Fruit fly (Drosophila melanogaster) whole organism, embryonic: ENCODE results near the gene sky.
A peak's percentile ranks its signal among the peaks of the same experiment; 100 is the strongest.

ENCODE experiments used
- Atf-2 ChIP-seq: fragments of 200-800 bp; sonication (Bioruptor generic); optimal IDR thresholded peaks from 2 replicates; lab custom pipeline; 2016; ENCODE audit warnings: missing biosample characterization, missing genetic modification characterization
- CG10321 ChIP-seq: fragments of 200-800 bp; sonication (Bioruptor generic); IDR thresholded peaks from 2 replicates; pipeline ENCODE4 v1.3.6; 2022; ENCODE audit warnings: missing biosample characterization, missing genetic modification characterization
- CG10565 ChIP-seq: fragments of 200-800 bp; sonication (Bioruptor generic); optimal IDR thresholded peaks from 3 replicates; lab custom pipeline; 2016; ENCODE audit warnings: missing biosample characterization, mild to moderate bottlenecking, missing genetic modification characterization
- CG10979 ChIP-seq: fragments of 200-800 bp; sonication (Bioruptor generic); optimal IDR thresholded peaks from 2 replicates; lab custom pipeline; 2018; ENCODE audit warnings: missing biosample characterization, mild to moderate bottlenecking, missing genetic modification characterization, moderate library complexity
- CG11085 ChIP-seq: fragments of 200-800 bp; sonication (Bioruptor generic); IDR thresholded peaks from 2 replicates; pipeline ENCODE4 v1.3.6; 2022; ENCODE audit warnings: missing biosample characterization, missing genetic modification characterization
- CG13424 ChIP-seq: fragments of 200-800 bp; sonication (Bioruptor generic); optimal IDR thresholded peaks from 2 replicates; lab custom pipeline; 2019; ENCODE audit warnings: missing biosample characterization, mild to moderate bottlenecking, missing genetic modification characterization, moderate library complexity
- CG13894 ChIP-seq: fragments of 200-800 bp; sonication (Bioruptor generic); optimal IDR thresholded peaks from 3 replicates; lab custom pipeline; 2018; ENCODE audit warnings: missing biosample characterization, mild to moderate bottlenecking, missing genetic modification characterization, moderate library complexity
- CG15514 ChIP-seq: fragments of 200-800 bp; sonication (Bioruptor generic); optimal IDR thresholded peaks from 3 replicates; lab custom pipeline; 2017; ENCODE audit warnings: missing biosample characterization, missing genetic modification characterization, mild to moderate bottlenecking, moderate library complexity, missing genetic modification reagents
- CG16863 ChIP-seq: fragments of 200-800 bp; sonication (Bioruptor generic); optimal IDR thresholded peaks from 3 replicates; lab custom pipeline; 2016; ENCODE audit warnings: missing biosample characterization, missing genetic modification characterization
- CG17186 ChIP-seq: fragments of 200-800 bp; sonication (Bioruptor generic); optimal IDR thresholded peaks from 3 replicates; lab custom pipeline; 2017; ENCODE audit warnings: missing biosample characterization, missing genetic modification reagents, missing genetic modification characterization
- CG17568 ChIP-seq: fragments of 200-800 bp; sonication (Bioruptor generic); optimal IDR thresholded peaks from 2 replicates; lab custom pipeline; 2018; ENCODE audit warnings: missing biosample characterization, mild to moderate bottlenecking, missing genetic modification characterization, moderate library complexity
- CG2120 ChIP-seq: fragments of 200-800 bp; sonication (Bioruptor generic); optimal IDR thresholded peaks from 3 replicates; lab custom pipeline; 2016; ENCODE audit warnings: missing biosample characterization, missing genetic modification characterization
- CG32532 ChIP-seq: fragments of 200-800 bp; sonication (Bioruptor generic); IDR thresholded peaks from 2 replicates; pipeline ENCODE4 v1.3.6; 2022; ENCODE audit warnings: missing biosample characterization, missing genetic modification characterization
- CG32767 ChIP-seq: fragments of 200-800 bp; sonication (Bioruptor generic); IDR thresholded peaks from 2 replicates; pipeline ENCODE4 v1.3.6; 2022; ENCODE audit warnings: missing biosample characterization, missing genetic modification characterization
- CG4282 ChIP-seq: fragments of 200-800 bp; sonication (Bioruptor generic); optimal IDR thresholded peaks from 2 replicates; lab custom pipeline; 2016; ENCODE audit warnings: missing biosample characterization, missing genetic modification characterization
- CG4328 ChIP-seq: fragments of 200-800 bp; sonication (Bioruptor generic); optimal IDR thresholded peaks from 3 replicates; lab custom pipeline; 2017; ENCODE audit warnings: missing biosample characterization, missing genetic modification reagents, missing genetic modification characterization
- CG4820 ChIP-seq: fragments of 200-800 bp; sonication (Bioruptor generic); optimal IDR thresholded peaks from 3 replicates; lab custom pipeline; 2016; ENCODE audit warnings: missing biosample characterization, missing genetic modification characterization
- CG6791 ChIP-seq: fragments of 200-800 bp; sonication (Bioruptor generic); IDR thresholded peaks from 3 replicates; pipeline ENCODE4 v1.3.6; 2022; ENCODE audit warnings: missing biosample characterization, missing genetic modification characterization; ENCODE audit not compliant: partially characterized antibody
- CG8089 ChIP-seq: fragments of 200-800 bp; sonication (Bioruptor generic); optimal IDR thresholded peaks from 3 replicates; lab custom pipeline; 2016; ENCODE audit warnings: missing biosample characterization, missing genetic modification characterization
- CG8478 ChIP-seq: fragments of >200 bp; optimal IDR thresholded peaks from 2 replicates; lab custom pipeline; 2018
- CHES-1-like ChIP-seq: fragments of 200-800 bp; sonication (Bioruptor generic); optimal IDR thresholded peaks from 2 replicates; lab custom pipeline; 2016; ENCODE audit warnings: missing biosample characterization, missing genetic modification characterization
- Deaf1 ChIP-seq: fragments of 200-800 bp; optimal IDR thresholded peaks from 3 replicates; lab custom pipeline; 2019; ENCODE audit warnings: missing biosample characterization, mild to moderate bottlenecking, missing genetic modification characterization, moderate library complexity
- E2f2 ChIP-seq: fragments of 200-800 bp; sonication (Bioruptor generic); IDR thresholded peaks from 2 replicates; pipeline ENCODE4 v1.3.6; 2022; ENCODE audit warnings: missing biosample characterization, missing genetic modification characterization
- Elba2 ChIP-seq: fragments of 200-800 bp; sonication (Bioruptor generic); optimal IDR thresholded peaks from 3 replicates; lab custom pipeline; 2016; ENCODE audit warnings: missing biosample characterization, missing genetic modification characterization
- Fer2 ChIP-seq: fragments of 200-800 bp; sonication (Bioruptor generic); optimal IDR thresholded peaks from 2 replicates; lab custom pipeline; 2018; ENCODE audit warnings: missing biosample characterization, mild to moderate bottlenecking, missing genetic modification characterization, moderate library complexity
- Gsc ChIP-seq: fragments of 200-800 bp; sonication (Bioruptor generic); IDR thresholded peaks from 2 replicates; pipeline ENCODE4 v1.3.6; 2022; ENCODE audit warnings: missing biosample characterization, missing genetic modification characterization
- HLH54F ChIP-seq: fragments of 200-800 bp; sonication (Bioruptor generic); optimal IDR thresholded peaks from 3 replicates; lab custom pipeline; 2016; ENCODE audit warnings: missing biosample characterization, missing genetic modification characterization
- Hmx ChIP-seq: fragments of 200-800 bp; sonication (Bioruptor generic); optimal IDR thresholded peaks from 2 replicates; lab custom pipeline; 2016; ENCODE audit warnings: missing biosample characterization, missing genetic modification characterization
- Hr51 ChIP-seq, 2 experiments: fragments of 200-800 bp; sonication (Bioruptor generic); optimal IDR thresholded peaks; 2 replicates in 1 of 2; 3 replicates in 1 of 2; lab custom pipeline; 2016 to 2018; ENCODE audit warnings: missing biosample characterization in 2 of 2, missing genetic modification characterization in 2 of 2, mild to moderate bottlenecking in 1 of 2, moderate library complexity in 1 of 2
- Mad ChIP-seq: fragments of 200-800 bp; sonication (Bioruptor generic); optimal IDR thresholded peaks from 2 replicates; lab custom pipeline; 2016; ENCODE audit warnings: missing biosample characterization, missing genetic modification characterization
- Max ChIP-seq: fragments of 200-800 bp; sonication (Bioruptor generic); optimal IDR thresholded peaks from 2 replicates; lab custom pipeline; 2016; ENCODE audit warnings: missing biosample characterization, mild to moderate bottlenecking, missing genetic modification characterization
- Nf-YB ChIP-seq: fragments of 200-800 bp; sonication (Bioruptor generic); optimal IDR thresholded peaks from 3 replicates; lab custom pipeline; 2019; ENCODE audit warnings: missing biosample characterization, mild to moderate bottlenecking, missing genetic modification characterization, moderate library complexity
- Nf-YC ChIP-seq: fragments of 200-800 bp; optimal IDR thresholded peaks from 3 replicates; lab custom pipeline; 2019; ENCODE audit warnings: missing biosample characterization, mild to moderate bottlenecking, missing genetic modification characterization, moderate library complexity
- Oli ChIP-seq: fragments of 200-800 bp; sonication (Bioruptor generic); optimal IDR thresholded peaks from 2 replicates; lab custom pipeline; 2018; ENCODE audit warnings: missing biosample characterization, mild to moderate bottlenecking, missing genetic modification characterization, moderate library complexity
- Trl ChIP-seq, 3 experiments: fragments of >200 bp in 2 of 3; fragments of 200-800 bp in 1 of 3; sonication (Bioruptor generic) in 1 of 3; optimal IDR thresholded peaks; 2 replicates in 1 of 3; 3 replicates in 2 of 3; lab custom pipeline; 2016 to 2017; ENCODE audit warnings: missing biosample characterization in 1 of 3, missing genetic modification characterization in 1 of 3
- ac ChIP-seq: fragments of 200-800 bp; sonication (Bioruptor generic); optimal IDR thresholded peaks from 3 replicates; lab custom pipeline; 2017; ENCODE audit warnings: missing biosample characterization, mild to moderate bottlenecking, missing genetic modification characterization
- ato ChIP-seq: fragments of 200-800 bp; sonication (Bioruptor generic); IDR thresholded peaks from 2 replicates; pipeline ENCODE4 v1.3.6; 2022; ENCODE audit warnings: missing biosample characterization, missing genetic modification characterization; ENCODE audit not compliant: partially characterized antibody
- bbx ChIP-seq: fragments of 200-800 bp; sonication (Bioruptor generic); IDR thresholded peaks from 2 replicates; pipeline ENCODE4 v1.3.6; 2022; ENCODE audit warnings: missing biosample characterization, missing genetic modification characterization; ENCODE audit not compliant: partially characterized antibody
- br ChIP-seq: fragments of >200 bp; optimal IDR thresholded peaks from 2 replicates; lab custom pipeline; 2017
- chm ChIP-seq: fragments of 200-800 bp; sonication (Bioruptor generic); IDR thresholded peaks from 2 replicates; pipeline ENCODE4 v1.3.6; 2022; ENCODE audit warnings: missing biosample characterization, missing genetic modification characterization
- ham ChIP-seq: fragments of 200-800 bp; sonication (Bioruptor generic); IDR thresholded peaks from 2 replicates; pipeline ENCODE4 v1.3.6; 2022; ENCODE audit warnings: missing biosample characterization, missing genetic modification characterization
- hkb ChIP-seq, 2 experiments: fragments of 200-800 bp in 1 of 2; fragments of >200 bp in 1 of 2; sonication (Bioruptor generic) in 1 of 2; IDR thresholded peaks in 1 of 2; optimal IDR thresholded peaks in 1 of 2; 2 replicates each; pipeline versions ENCODE4 v1.3.6 to Lab custom; 2017 to 2022; ENCODE audit warnings: missing biosample characterization in 1 of 2, missing genetic modification characterization in 1 of 2
- oc ChIP-seq: fragments of 200-800 bp; sonication (Bioruptor generic); optimal IDR thresholded peaks from 2 replicates; lab custom pipeline; 2018; ENCODE audit warnings: missing biosample characterization, mild to moderate bottlenecking, missing genetic modification characterization, moderate library complexity
- pb ChIP-seq: fragments of 200-800 bp; sonication (Bioruptor generic); optimal IDR thresholded peaks from 3 replicates; lab custom pipeline; 2016; ENCODE audit warnings: missing biosample characterization, missing genetic modification characterization
- pnt ChIP-seq: fragments of 200-800 bp; sonication (Bioruptor generic); optimal IDR thresholded peaks from 3 replicates; lab custom pipeline; 2016; ENCODE audit warnings: missing biosample characterization, missing genetic modification characterization
- row ChIP-seq: fragments of 200-800 bp; sonication (Bioruptor generic); IDR thresholded peaks from 3 replicates; pipeline ENCODE4 v1.3.6; 2022; ENCODE audit warnings: missing biosample characterization, missing genetic modification characterization
- shn ChIP-seq: fragments of 200-800 bp; sonication (Bioruptor generic); optimal IDR thresholded peaks from 3 replicates; lab custom pipeline; 2016; ENCODE audit warnings: missing biosample characterization, missing genetic modification characterization
- twi ChIP-seq: fragments of 200-800 bp; optimal IDR thresholded peaks from 2 replicates; lab custom pipeline; 2019; ENCODE audit warnings: missing biosample characterization, mild to moderate bottlenecking, missing genetic modification characterization, moderate library complexity
- wdn ChIP-seq: fragments of 200-800 bp; sonication (Bioruptor generic); IDR thresholded peaks from 2 replicates; pipeline ENCODE4 v1.3.6; 2022; ENCODE audit warnings: missing biosample characterization, missing genetic modification characterization
- yki ChIP-seq: fragments of >200 bp; optimal IDR thresholded peaks from 3 replicates; lab custom pipeline; 2018

Gene sky

dm6 chr2L:20896681-20897341, 21.9 kb downstream of the sky start (continued):
- TF ChIP-seq hkb (optimal IDR thresholded peaks at IDR 0.05; lab: Kevin White, UChicago) (no peak), hkb (GFP tag; IDR thresholded peaks at IDR 0.05; lab: Robert Waterston, UW) (peak; percentile 46; the same call in 1 of the 2 replicates), twi (tag; lab: Kevin White, UChicago) (no peak), oc (tag; lab: Kevin White, UChicago) (peak; percentile 56), br (lab: Kevin White, UChicago) (no peak), CG2120 (GFP tag; lab: Kevin White, UChicago) (no peak), shn (GFP tag; lab: Kevin White, UChicago) (no peak), pnt (GFP tag; lab: Kevin White, UChicago) (no peak), CG10979 (no peak), yki (lab: Kevin White, UChicago) (no peak), wdn (GFP tag; lab: Robert Waterston, UW) (no peak), Atf-2 (no peak), CG32532 (GFP tag; lab: Robert Waterston, UW) (no peak), CG11085 (GFP tag; lab: Robert Waterston, UW) (no peak), Fer2 (tag; lab: Kevin White, UChicago) (peak; percentile 18), CG10321 (GFP tag; lab: Robert Waterston, UW) (no peak), chm (GFP tag; lab: Robert Waterston, UW) (no peak; the same call in 1 of the 2 replicates), bbx (GFP tag; lab: Robert Waterston, UW) (no peak), ham (GFP tag; lab: Robert Waterston, UW) (no peak), Nf-YB (GFP tag; lab: Kevin White, UChicago) (peak; percentile 28), E2f2 (0 out of 2 replicates have a peak, but pooled peaks have one; percentile 33), pb (no peak), CG15514 (peak; percentile 13), Mad (no peak), CG8478 (no peak), ac (peak; percentile 32), Elba2 (GFP tag; lab: Kevin White, UChicago) (no peak), Nf-YC (tag; lab: Kevin White, UChicago) (no peak), CHES-1-like (GFP tag; lab: Kevin White, UChicago) (no peak), CG13424 (tag; lab: Kevin White, UChicago) (peak; percentile 62), Gsc (GFP tag; lab: Robert Waterston, UW) (no peak), CG17186 (GFP tag; lab: Kevin White, UChicago) (no peak), CG32767 (peak; percentile 19; the same call in 1 of the 2 replicates), CG4328 (peak; percentile 61), Hmx (GFP tag; lab: Kevin White, UChicago) (no peak), CG13894 (no peak), CG16863 (GFP tag; lab: Kevin White, UChicago) (no peak), Hr51 (GFP tag; optimal IDR thresholded peaks at IDR 0.05; lab: Kevin White, UChicago) (no peak), CG4282 (no peak), CG17568 (GFP tag; lab: Kevin White, UChicago) (peak; percentile 78), CG6791 (GFP tag; lab: Robert Waterston, UW) (no peak), HLH54F (GFP tag; lab: Kevin White, UChicago) (no peak), CG10565 (GFP tag; lab: Kevin White, UChicago) (no peak), Oli (tag; lab: Kevin White, UChicago) (no peak), row (GFP tag; lab: Robert Waterston, UW) (peak; percentile 21; the same call in 1 of the 3 replicates), Max (GFP tag; lab: Kevin White, UChicago) (no peak), Trl (optimal IDR thresholded peaks at IDR 0.05; lab: Kevin White, UChicago) (no peak), Trl (GFP tag; optimal IDR thresholded peaks at IDR 0.05; lab: Kevin White, UChicago) (no peak), Deaf1 (tag; lab: Kevin White, UChicago) (no peak), ato (no peak), CG8089 (GFP tag; lab: Kevin White, UChicago) (peak; percentile 46), CG4820 (GFP tag; lab: Kevin White, UChicago) (no peak)
